Worm (Caenorhabditis elegans): Measurements from ENCODE around the gene upb-1.

- no peak for TF ChIP-seq ama-1 (optimal IDR thresholded peaks at IDR 0.05)
- no peak for TF ChIP-seq mdl-1 (tag; optimal IDR thresholded peaks at IDR 0.05)
- no peak for TF ChIP-seq zag-1 (tag; optimal IDR thresholded peaks at IDR 0.05)
- no peak for TF ChIP-seq nhr-237 (tag; optimal IDR thresholded peaks at IDR 0.05)
- TF ChIP-seq lin-13 (GFP tag; optimal IDR thresholded peaks at IDR 0.05), result no peak
- TF ChIP-seq unc-39 (tag; optimal IDR thresholded peaks at IDR 0.05), result no peak
- no peak for TF ChIP-seq elt-1 (tag; optimal IDR thresholded peaks at IDR 0.05)
- TF ChIP-seq aly-2 (tag; optimal IDR thresholded peaks at IDR 0.05), result no peak
- TF ChIP-seq nhr-23 (tag; optimal IDR thresholded peaks at IDR 0.05), result no peak
- no peak for TF ChIP-seq nhr-12 (tag; optimal IDR thresholded peaks at IDR 0.05)
These were observed 37.4 kb upstream of the upb-1 start for ce11 chrII:6327317-6327716.
